Fruit fly (Drosophila melanogaster) whole organism, embryonic: Measurements from ENCODE around the gene CG16756.

ENCODE experiments used
- Atf-2 ChIP-seq: fragments of 200-800 bp; sonication (Bioruptor generic); optimal IDR thresholded peaks from 2 replicates; lab custom pipeline; 2016; ENCODE audit warnings: missing biosample characterization, missing genetic modification characterization
- B-H1 ChIP-seq: fragments of 200-800 bp; sonication (Bioruptor generic); IDR thresholded peaks from 3 replicates; pipeline ENCODE4 v1.3.6; 2022; ENCODE audit warnings: missing biosample characterization, missing genetic modification characterization
- BEAF-32 ChIP-seq: fragments of 200-800 bp; sonication (Bioruptor generic); optimal IDR thresholded peaks from 3 replicates; lab custom pipeline; 2017; ENCODE audit warnings: missing biosample characterization, missing genetic modification characterization, mild to moderate bottlenecking, moderate library complexity, missing genetic modification reagents
- CG10274 ChIP-seq: fragments of 200-800 bp; sonication (Bioruptor generic); optimal IDR thresholded peaks from 3 replicates; lab custom pipeline; 2017; ENCODE audit warnings: missing biosample characterization, mild to moderate bottlenecking, missing genetic modification characterization
- CG10654 ChIP-seq: fragments of 200-800 bp; sonication (Bioruptor generic); optimal IDR thresholded peaks from 2 replicates; lab custom pipeline; 2016; ENCODE audit warnings: missing biosample characterization, missing genetic modification characterization
- CG11695 ChIP-seq: fragments of 200-800 bp; sonication (Bioruptor generic); IDR thresholded peaks from 3 replicates; pipeline ENCODE4 v1.3.6; 2022; ENCODE audit warnings: missing biosample characterization, missing genetic modification characterization
- CG14441 ChIP-seq: fragments of 200-800 bp; sonication (Bioruptor generic); IDR thresholded peaks from 2 replicates; pipeline ENCODE4 v1.3.6; 2022; ENCODE audit warnings: missing biosample characterization, missing genetic modification characterization
- CG14860 ChIP-seq: fragments of 200-800 bp; sonication (Bioruptor generic); IDR thresholded peaks from 3 replicates; pipeline ENCODE4 v1.3.6; 2022; ENCODE audit warnings: missing biosample characterization, missing genetic modification characterization; ENCODE audit not compliant: partially characterized antibody
- CG15269 ChIP-seq: fragments of 200-800 bp; sonication (Bioruptor generic); optimal IDR thresholded peaks from 2 replicates; lab custom pipeline; 2018; ENCODE audit warnings: missing biosample characterization, mild to moderate bottlenecking, missing genetic modification characterization, moderate library complexity
- CG15514 ChIP-seq: fragments of 200-800 bp; sonication (Bioruptor generic); optimal IDR thresholded peaks from 3 replicates; lab custom pipeline; 2017; ENCODE audit warnings: missing biosample characterization, missing genetic modification characterization, mild to moderate bottlenecking, moderate library complexity, missing genetic modification reagents
- CG16779 ChIP-seq: fragments of 200-800 bp; sonication (Bioruptor generic); IDR thresholded peaks from 2 replicates; pipeline ENCODE4 v1.3.6; 2022; ENCODE audit warnings: missing biosample characterization, missing genetic modification characterization
- CG18619 ChIP-seq: fragments of 200-800 bp; sonication (Bioruptor generic); optimal IDR thresholded peaks from 3 replicates; lab custom pipeline; 2017; ENCODE audit warnings: missing biosample characterization, mild to moderate bottlenecking, missing genetic modification characterization
- CG30020 ChIP-seq: fragments of 200-800 bp; optimal IDR thresholded peaks from 2 replicates; lab custom pipeline; 2019; ENCODE audit warnings: missing biosample characterization, mild to moderate bottlenecking, missing genetic modification characterization, moderate library complexity
- CG30403 ChIP-seq: fragments of 200-800 bp; sonication (Bioruptor generic); optimal IDR thresholded peaks from 3 replicates; lab custom pipeline; 2016; ENCODE audit warnings: missing biosample characterization, missing genetic modification characterization
- CG33557 ChIP-seq: fragments of 200-800 bp; sonication (Bioruptor generic); optimal IDR thresholded peaks from 2 replicates; lab custom pipeline; 2019; ENCODE audit warnings: missing biosample characterization, mild to moderate bottlenecking, missing genetic modification characterization, moderate library complexity
- CG34224 ChIP-seq: fragments of 200-800 bp; sonication (Bioruptor generic); IDR thresholded peaks from 3 replicates; pipeline ENCODE4 v1.3.6; 2022; ENCODE audit warnings: missing biosample characterization, missing genetic modification characterization; ENCODE audit not compliant: partially characterized antibody
- CG8478 ChIP-seq: fragments of >200 bp; optimal IDR thresholded peaks from 2 replicates; lab custom pipeline; 2018
- D ChIP-seq, 2 experiments: fragments of 200-800 bp in 1 of 2; fragments of >200 bp in 1 of 2; sonication (Bioruptor generic) in 1 of 2; optimal IDR thresholded peaks; 2 replicates in 1 of 2; 3 replicates in 1 of 2; lab custom pipeline; 2017; ENCODE audit warnings: mild to moderate bottlenecking in 1 of 2, missing biosample characterization in 1 of 2, missing genetic modification characterization in 1 of 2, missing genetic modification reagents in 1 of 2
- D19A ChIP-seq: fragments of 200-800 bp; optimal IDR thresholded peaks from 3 replicates; lab custom pipeline; 2019; ENCODE audit warnings: missing biosample characterization, mild to moderate bottlenecking, missing genetic modification characterization, moderate library complexity
- Dbx ChIP-seq: fragments of 200-800 bp; sonication (Bioruptor generic); IDR thresholded peaks from 3 replicates; pipeline ENCODE4 v1.3.6; 2022; ENCODE audit warnings: missing biosample characterization, missing genetic modification characterization
- Dip3 ChIP-seq: fragments of 200-800 bp; sonication (Bioruptor generic); optimal IDR thresholded peaks from 3 replicates; lab custom pipeline; 2016; ENCODE audit warnings: missing biosample characterization, missing genetic modification characterization
- Drgx ChIP-seq: fragments of 200-800 bp; sonication (Bioruptor generic); IDR thresholded peaks from 2 replicates; pipeline ENCODE4 v1.3.6; 2022; ENCODE audit warnings: missing biosample characterization, missing genetic modification characterization
- Fer2 ChIP-seq: fragments of 200-800 bp; sonication (Bioruptor generic); optimal IDR thresholded peaks from 2 replicates; lab custom pipeline; 2018; ENCODE audit warnings: missing biosample characterization, mild to moderate bottlenecking, missing genetic modification characterization, moderate library complexity
- HmgZ ChIP-seq: fragments of 200-800 bp; sonication (Bioruptor generic); optimal IDR thresholded peaks from 2 replicates; lab custom pipeline; 2018; ENCODE audit warnings: missing biosample characterization, mild to moderate bottlenecking, missing genetic modification characterization
- Nf-YB ChIP-seq: fragments of 200-800 bp; sonication (Bioruptor generic); optimal IDR thresholded peaks from 3 replicates; lab custom pipeline; 2019; ENCODE audit warnings: missing biosample characterization, mild to moderate bottlenecking, missing genetic modification characterization, moderate library complexity
- Poxn ChIP-seq: fragments of 200-800 bp; sonication (Bioruptor generic); IDR thresholded peaks from 2 replicates; pipeline ENCODE4 v1.3.6; 2022; ENCODE audit warnings: missing biosample characterization, missing genetic modification characterization
- Ptx1 ChIP-seq: fragments of 200-800 bp; sonication (Bioruptor generic); IDR thresholded peaks from 2 replicates; pipeline ENCODE4 v1.3.6; 2022; ENCODE audit warnings: missing biosample characterization, missing genetic modification characterization
- Rx ChIP-seq: fragments of 200-800 bp; sonication (Bioruptor generic); IDR thresholded peaks from 2 replicates; pipeline ENCODE4 v1.3.6; 2022; ENCODE audit warnings: missing biosample characterization, missing genetic modification characterization
- TFAM ChIP-seq: fragments of 200-800 bp; sonication (Bioruptor generic); optimal IDR thresholded peaks from 2 replicates; lab custom pipeline; 2017; ENCODE audit warnings: missing biosample characterization, missing genetic modification characterization, inconsistent platforms
- Taf1 ChIP-seq: fragments of 200-800 bp; sonication (Bioruptor generic); IDR thresholded peaks from 2 replicates; pipeline ENCODE4 v1.3.6; 2022; ENCODE audit warnings: missing biosample characterization, missing genetic modification characterization
- amos ChIP-seq: fragments of 200-800 bp; sonication (Bioruptor generic); IDR thresholded peaks from 2 replicates; pipeline ENCODE4 v1.3.6; 2022; ENCODE audit warnings: missing biosample characterization, missing genetic modification characterization; ENCODE audit not compliant: partially characterized antibody
- aop ChIP-seq: fragments of 200-800 bp; sonication (Bioruptor generic); IDR thresholded peaks from 2 replicates; pipeline ENCODE4 v1.3.6; 2022; ENCODE audit warnings: missing biosample characterization, missing genetic modification characterization
- ara ChIP-seq: fragments of 200-800 bp; sonication (Bioruptor generic); IDR thresholded peaks from 2 replicates; pipeline ENCODE4 v1.3.6; 2022; ENCODE audit warnings: missing biosample characterization, missing genetic modification characterization
- bab2 ChIP-seq: fragments of 200-800 bp; sonication (Bioruptor generic); optimal IDR thresholded peaks from 2 replicates; lab custom pipeline; 2016; ENCODE audit warnings: missing biosample characterization, missing genetic modification characterization
- cg ChIP-seq: fragments of 200-800 bp; sonication (Bioruptor generic); optimal IDR thresholded peaks from 3 replicates; lab custom pipeline; 2019; ENCODE audit warnings: missing biosample characterization, mild to moderate bottlenecking, missing genetic modification characterization, moderate library complexity
- eyg ChIP-seq: fragments of 200-800 bp; sonication (Bioruptor generic); optimal IDR thresholded peaks from 3 replicates; lab custom pipeline; 2016; ENCODE audit warnings: missing biosample characterization, missing genetic modification characterization
- gcm2 ChIP-seq: fragments of 200-800 bp; sonication (Bioruptor generic); optimal IDR thresholded peaks from 2 replicates; lab custom pipeline; 2016; ENCODE audit warnings: missing biosample characterization, missing genetic modification characterization
- ham ChIP-seq: fragments of 200-800 bp; sonication (Bioruptor generic); IDR thresholded peaks from 2 replicates; pipeline ENCODE4 v1.3.6; 2022; ENCODE audit warnings: missing biosample characterization, missing genetic modification characterization
- nau ChIP-seq: fragments of 200-800 bp; sonication (Bioruptor generic); optimal IDR thresholded peaks from 3 replicates; lab custom pipeline; 2017; ENCODE audit warnings: missing biosample characterization, mild to moderate bottlenecking, missing genetic modification characterization, missing genetic modification reagents
- nom ChIP-seq: fragments of 200-800 bp; sonication (Bioruptor generic); optimal IDR thresholded peaks from 2 replicates; lab custom pipeline; 2017; ENCODE audit warnings: missing biosample characterization, missing genetic modification characterization, mild to moderate bottlenecking, moderate library complexity, missing genetic modification reagents
- pfk ChIP-seq: fragments of 200-800 bp; sonication (Bioruptor generic); optimal IDR thresholded peaks from 2 replicates; lab custom pipeline; 2018; ENCODE audit warnings: missing biosample characterization, mild to moderate bottlenecking, missing genetic modification characterization, moderate library complexity
- pnt ChIP-seq: fragments of 200-800 bp; sonication (Bioruptor generic); optimal IDR thresholded peaks from 3 replicates; lab custom pipeline; 2016; ENCODE audit warnings: missing biosample characterization, missing genetic modification characterization
- psq ChIP-seq: fragments of 200-800 bp; sonication (Bioruptor generic); optimal IDR thresholded peaks from 2 replicates; lab custom pipeline; 2017; ENCODE audit warnings: missing biosample characterization, missing genetic modification characterization
- ranshi ChIP-seq: fragments of 200-800 bp; sonication (Bioruptor generic); IDR thresholded peaks from 2 replicates; pipeline ENCODE4 v1.3.6; 2022; ENCODE audit warnings: missing biosample characterization, missing genetic modification characterization
- ssp ChIP-seq: fragments of 200-800 bp; sonication (Bioruptor generic); IDR thresholded peaks from 2 replicates; pipeline ENCODE4 v1.3.6; 2022; ENCODE audit warnings: missing biosample characterization, missing genetic modification characterization
- sug ChIP-seq: fragments of 200-800 bp; optimal IDR thresholded peaks from 2 replicates; lab custom pipeline; 2019; ENCODE audit warnings: missing biosample characterization, mild to moderate bottlenecking, missing genetic modification characterization, moderate library complexity
- unpg ChIP-seq: fragments of 200-800 bp; sonication (Bioruptor generic); optimal IDR thresholded peaks from 3 replicates; lab custom pipeline; 2018; ENCODE audit warnings: missing biosample characterization, mild to moderate bottlenecking, missing genetic modification characterization, moderate library complexity
- usp ChIP-seq: fragments of >200 bp; optimal IDR thresholded peaks from 2 replicates; lab custom pipeline; 2017; ENCODE audit warnings: missing biosample characterization, missing genetic modification characterization

The CG16756 gene

DNA sequence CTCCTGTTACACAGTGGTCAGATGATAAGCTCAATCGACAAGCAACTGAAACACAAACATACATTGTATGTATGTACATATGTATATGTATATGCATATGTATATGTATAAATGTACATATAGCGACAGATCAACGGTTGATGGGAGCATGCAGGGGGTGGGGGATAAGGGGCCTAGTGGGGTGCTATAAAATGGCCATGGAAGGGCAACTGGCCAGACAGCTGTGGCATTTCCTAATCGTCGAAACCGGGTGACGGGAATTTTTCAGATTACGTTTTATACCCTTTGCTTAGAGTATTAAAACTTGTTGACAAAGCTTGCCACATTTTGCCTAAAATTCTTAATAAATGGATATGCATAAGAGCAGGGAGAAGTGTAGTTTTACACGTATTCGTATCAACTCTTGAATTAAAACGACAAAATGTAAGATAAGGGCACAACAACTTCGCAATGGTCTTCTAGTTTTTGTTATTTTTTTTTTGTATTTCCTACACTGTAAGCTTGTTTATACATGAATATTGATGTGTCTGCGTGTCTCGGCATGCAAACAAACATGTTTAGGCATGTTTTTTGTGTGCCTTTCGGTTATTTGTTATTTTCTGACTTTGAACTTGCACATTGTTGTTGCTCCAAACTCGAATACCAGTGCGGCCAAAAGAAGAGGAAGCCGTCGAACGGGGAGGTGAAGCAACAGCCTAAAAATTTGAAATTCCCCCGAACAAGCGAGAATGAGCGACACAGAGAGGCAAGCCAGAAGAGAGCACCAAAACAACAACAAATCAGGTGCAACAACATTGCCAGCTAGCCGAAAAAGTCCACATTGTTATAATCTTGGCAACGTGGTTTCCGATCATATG, 8.0 kb upstream of the CG16756 start (continued):
- peak; percentile 80 for TF ChIP-seq CG15269 (tag; lab: Kevin White, UChicago)
- TF ChIP-seq CG11695 (GFP tag; lab: Robert Waterston, UW), result peak; percentile 82
- peak; percentile 39 for TF ChIP-seq psq (GFP tag; lab: Kevin White, UChicago)
- TF ChIP-seq HmgZ (tag; lab: Kevin White, UChicago), result peak; percentile 47
- TF ChIP-seq Ptx1 (GFP tag; lab: Robert Waterston, UW), result peak; percentile 87
- TF ChIP-seq CG16779 (GFP tag; lab: Robert Waterston, UW), result no peak
- no peak for TF ChIP-seq aop (GFP tag; lab: Robert Waterston, UW)
- TF ChIP-seq unpg (GFP tag; lab: Kevin White, UChicago), result peak; percentile 80
- no peak for TF ChIP-seq CG33557 (GFP tag; lab: Kevin White, UChicago)
- no peak for TF ChIP-seq pfk (GFP tag; lab: Kevin White, UChicago)
- TF ChIP-seq B-H1 (GFP tag; lab: Robert Waterston, UW), result peak; percentile 73
- TF ChIP-seq Dbx (GFP tag; lab: Robert Waterston, UW), result peak; percentile 61; the same call in 2 of the 3 replicates
- TF ChIP-seq ara (GFP tag; lab: Robert Waterston, UW), result peak; percentile 69
- TF ChIP-seq CG14860 (GFP tag; lab: Robert Waterston, UW), result no peak
- TF ChIP-seq eyg (GFP tag; lab: Kevin White, UChicago), result peak; percentile 43
- TF ChIP-seq Rx (GFP tag; lab: Robert Waterston, UW), result peak; percentile 76
- TF ChIP-seq Fer2, result peak; percentile 51
- TF ChIP-seq usp, result no peak
- TF ChIP-seq nom (GFP tag; lab: Kevin White, UChicago), result no peak
- TF ChIP-seq gcm2 (GFP tag; lab: Kevin White, UChicago), result no peak
- TF ChIP-seq CG14441 (GFP tag; lab: Robert Waterston, UW), result peak; percentile 89
- TF ChIP-seq TFAM, result no peak
- no peak for TF ChIP-seq ham (GFP tag; lab: Robert Waterston, UW)
- peak; percentile 72 for TF ChIP-seq CG18619
- peak; percentile 62 for TF ChIP-seq ssp
- TF ChIP-seq D19A (tag; lab: Kevin White, UChicago), result peak; percentile 89
- peak; percentile 53 for TF ChIP-seq CG10654
- peak; percentile 67 for TF ChIP-seq Drgx (GFP tag; lab: Robert Waterston, UW)
- no peak for TF ChIP-seq D (optimal IDR thresholded peaks at IDR 0.05; lab: Kevin White, UChicago)
- peak; percentile 68 for TF ChIP-seq D (GFP tag; optimal IDR thresholded peaks at IDR 0.05; lab: Kevin White, UChicago)
- peak; percentile 74; the same call in 1 of the 2 replicates for TF ChIP-seq ranshi
- TF ChIP-seq amos, result no peak
- peak; percentile 84 for TF ChIP-seq sug
- no peak for TF ChIP-seq CG8478 (lab: Kevin White, UChicago)
- peak; percentile 34 for TF ChIP-seq CG10274
- TF ChIP-seq Atf-2 (GFP tag; lab: Kevin White, UChicago), result peak; percentile 55
- TF ChIP-seq Dip3 (GFP tag; lab: Kevin White, UChicago), result no peak
- TF ChIP-seq Taf1, result peak; percentile 49; the same call in 1 of the 2 replicates
- peak; percentile 14 for TF ChIP-seq Nf-YB (GFP tag; lab: Kevin White, UChicago)
- 0 out of 2 replicates have a peak, but pooled peaks have one; percentile 17 for TF ChIP-seq Poxn (GFP tag; lab: Robert Waterston, UW)
- TF ChIP-seq pnt (GFP tag; lab: Kevin White, UChicago), result peak; percentile 64
- TF ChIP-seq CG15514 (GFP tag; lab: Kevin White, UChicago), result peak; percentile 59
- TF ChIP-seq CG34224 (GFP tag; lab: Robert Waterston, UW), result 0 out of 3 replicates have a peak, but pooled peaks have one; percentile 13
- peak; percentile 65 for TF ChIP-seq bab2 (GFP tag; lab: Kevin White, UChicago)
- TF ChIP-seq cg (GFP tag; lab: Kevin White, UChicago), result peak; percentile 54
- TF ChIP-seq CG30020 (tag; lab: Kevin White, UChicago), result no peak
- TF ChIP-seq BEAF-32 (GFP tag; lab: Kevin White, UChicago), result no peak
- TF ChIP-seq nau, result peak; percentile 67
- TF ChIP-seq CG30403 (GFP tag; lab: Kevin White, UChicago), result peak; percentile 78
